Fruit fly (Drosophila melanogaster): ENCODE measurements around the gene kat-60L1.
A peak's percentile ranks its signal among the peaks of the same experiment; 100 is the strongest.

The kat-60L1 gene

dm6 chr3R:5781462-5781861 is at the start of gene kat-60L1:
Gene kat-60L1, plus strand, starts transcription at chr3R:5781762.
- TF ChIP-seq noc (tag; optimal IDR thresholded peaks at IDR 0.05) = no peak

dm6 chr3R:5733181-5733580 is 48.4 kb upstream of the kat-60L1 start, which contains the start of gene CG1239:
Gene CG1239, plus strand, starts transcription at chr3R:5733513.
- no peak for TF ChIP-seq noc (tag; optimal IDR thresholded peaks at IDR 0.05)

dm6 chr3R:5736305-5736869 is 45.2 kb upstream of the kat-60L1 start, which contains the start of the genes CG2100 and CG1236:
Gene CG2100, minus strand, starts transcription at chr3R:5736355.
Gene CG1236, plus strand, starts transcription at chr3R:5736748.
- peak; percentile 87 for TF ChIP-seq noc (tag; optimal IDR thresholded peaks at IDR 0.05)

- no peak for TF ChIP-seq noc (tag; optimal IDR thresholded peaks at IDR 0.05)
Observed at dm6 chr3R:5737263-5737662, 44.3 kb upstream of the kat-60L1 start.

- TF ChIP-seq noc (tag; optimal IDR thresholded peaks at IDR 0.05) = peak; percentile 40
Observed at dm6 chr3R:5742278-5743196, 39.0 kb upstream of the kat-60L1 start, which contains the start of the genes Sym and Madm. Gene Sym, minus strand, starts transcription at chr3R:5742476. Gene Madm, plus strand, starts transcription at chr3R:5742510.

- TF ChIP-seq noc (tag; optimal IDR thresholded peaks at IDR 0.05) = no peak
Observed at dm6 chr3R:5746646-5747045, 34.9 kb upstream of the kat-60L1 start.

dm6 chr3R:5754594-5754993 is 27.0 kb upstream of the kat-60L1 start, which contains the start of gene Dcps:
Gene Dcps, minus strand, starts transcription at chr3R:5754774.
- no peak for TF ChIP-seq noc (tag; optimal IDR thresholded peaks at IDR 0.05)

- TF ChIP-seq noc (tag; optimal IDR thresholded peaks at IDR 0.05) = no peak
Observed at dm6 chr3R:5758624-5759209, 22.8 kb upstream of the kat-60L1 start, which contains the start of gene Sec8. Gene Sec8, minus strand, starts transcription at chr3R:5758997.

- TF ChIP-seq noc (tag; optimal IDR thresholded peaks at IDR 0.05) = no peak
Observed at dm6 chr3R:5760980-5761379, 20.6 kb upstream of the kat-60L1 start.

dm6 chr3R:5771614-5772202 is 9.9 kb upstream of the kat-60L1 start:
- no peak for TF ChIP-seq noc (tag; optimal IDR thresholded peaks at IDR 0.05)

dm6 chr3R:5772433-5772832 is 9.1 kb upstream of the kat-60L1 start:
- no peak for TF ChIP-seq noc (tag; optimal IDR thresholded peaks at IDR 0.05)

dm6 chr3R:5778731-5779593 is 2.6 kb upstream of the kat-60L1 start, which contains the start of gene jagn:
Gene jagn, plus strand, starts transcription at chr3R:5779315.
- no peak for TF ChIP-seq noc (tag; optimal IDR thresholded peaks at IDR 0.05)

- no peak for TF ChIP-seq noc (tag; optimal IDR thresholded peaks at IDR 0.05)
Observed at dm6 chr3R:5780976-5781375, 586 bp upstream of the kat-60L1 start, which contains the start of gene CG2082. Gene CG2082, minus strand, starts transcription at chr3R:5781076.

dm6 chr3R:5789025-5789953 is 7.7 kb downstream of the kat-60L1 start, which contains the start of the genes Hat1 and Rpn5:
Gene Hat1, minus strand, starts transcription at chr3R:5789384.
Gene Rpn5, plus strand, starts transcription at chr3R:5789493.
- TF ChIP-seq noc (tag; optimal IDR thresholded peaks at IDR 0.05) = peak; percentile 88

All from whole organism, larva.